Worm (Caenorhabditis elegans): ENCODE data around the gene F38B2.4.

Gene F38B2.4

ce11 chrX:11287617-11288016 is at the start of gene F38B2.4:
Gene F38B2.4, minus strand, starts transcription at chrX:11287717.
- TF ChIP-seq M03D4.4 (tag; optimal IDR thresholded peaks at IDR 0.05) = no peak
- no peak for TF ChIP-seq ceh-39 (tag; optimal IDR thresholded peaks at IDR 0.05)
- no peak for TF ChIP-seq sptf-1 (tag; optimal IDR thresholded peaks at IDR 0.05)
- TF ChIP-seq elt-1 (tag; optimal IDR thresholded peaks at IDR 0.05; ENCODE audit: borderline replicate concordance, insufficient read depth) = no peak
- no peak for TF ChIP-seq mep-1 (tag; optimal IDR thresholded peaks at IDR 0.05)
- no peak for TF ChIP-seq zip-8 (tag; optimal IDR thresholded peaks at IDR 0.05)

- TF ChIP-seq nhr-12 (tag; optimal IDR thresholded peaks at IDR 0.05) (no peak), mab-5 (tag; optimal IDR thresholded peaks at IDR 0.05) (no peak)
Measured at ce11 chrX:11337095-11337494, 49.6 kb upstream of the F38B2.4 start.

ce11 chrX:11329424-11329823 is 41.9 kb upstream of the F38B2.4 start, which contains the start of gene npr-9:
Gene npr-9, plus strand, starts transcription at chrX:11329724.
- TF ChIP-seq elt-3 (tag; optimal IDR thresholded peaks at IDR 0.05) = no peak
- no peak for TF ChIP-seq nhr-28 (tag; optimal IDR thresholded peaks at IDR 0.05)
- no peak for TF ChIP-seq ham-2 (GFP tag; optimal IDR thresholded peaks at IDR 0.05)
- no peak for TF ChIP-seq ces-1 (GFP tag; optimal IDR thresholded peaks at IDR 0.05)
- TF ChIP-seq ceh-39 (tag; optimal IDR thresholded peaks at IDR 0.05) = no peak
- TF ChIP-seq mab-5 (tag; optimal IDR thresholded peaks at IDR 0.05) = no peak
- no peak for TF ChIP-seq M03D4.4 (tag; optimal IDR thresholded peaks at IDR 0.05)
- TF ChIP-seq elt-1 (tag; optimal IDR thresholded peaks at IDR 0.05; ENCODE audit: borderline replicate concordance, insufficient read depth) = no peak
- TF ChIP-seq flh-1 (GFP tag; optimal IDR thresholded peaks at IDR 0.05) = no peak
- TF ChIP-seq lsy-2 (tag; optimal IDR thresholded peaks at IDR 0.05) = no peak
- TF ChIP-seq sptf-1 (tag; optimal IDR thresholded peaks at IDR 0.05) = no peak
- TF ChIP-seq zip-8 (tag; optimal IDR thresholded peaks at IDR 0.05) = no peak
- no peak for TF ChIP-seq hlh-1 (tag; optimal IDR thresholded peaks at IDR 0.05)
- TF ChIP-seq ceh-43 (GFP tag; optimal IDR thresholded peaks at IDR 0.05) = no peak
- no peak for TF ChIP-seq nhr-2 (tag; optimal IDR thresholded peaks at IDR 0.05)
- TF ChIP-seq tbx-8 (GFP tag; optimal IDR thresholded peaks at IDR 0.05) = no peak
- no peak for TF ChIP-seq mls-2 (tag; optimal IDR thresholded peaks at IDR 0.05)
- TF ChIP-seq nhr-12 (tag; optimal IDR thresholded peaks at IDR 0.05) = no peak

- TF ChIP-seq M03D4.4 (tag; optimal IDR thresholded peaks at IDR 0.05) = no peak
- peak; percentile 90 for TF ChIP-seq ces-1 (GFP tag; optimal IDR thresholded peaks at IDR 0.05)
- TF ChIP-seq lsy-2 (tag; optimal IDR thresholded peaks at IDR 0.05) = no peak
Measured at ce11 chrX:11328710-11329109, 41.2 kb upstream of the F38B2.4 start.

- TF ChIP-seq hlh-1 (tag; optimal IDR thresholded peaks at IDR 0.05) (no peak), elt-3 (tag; optimal IDR thresholded peaks at IDR 0.05) (no peak), ham-2 (GFP tag; optimal IDR thresholded peaks at IDR 0.05) (no peak), ceh-43 (GFP tag; optimal IDR thresholded peaks at IDR 0.05) (no peak), unc-120 (tag; optimal IDR thresholded peaks at IDR 0.05; ENCODE audit: poor library complexity, severe bottlenecking) (no peak), unc-62 (GFP tag; optimal IDR thresholded peaks at IDR 0.05) (no peak)
Measured at ce11 chrX:11326827-11327226, 39.3 kb upstream of the F38B2.4 start, which contains the start of gene ZK455.5. Gene ZK455.5, minus strand, starts transcription at chrX:11326927.

ce11 chrX:11324240-11324639 is 36.7 kb upstream of the F38B2.4 start, which contains the start of gene asm-2:
Gene asm-2, minus strand, starts transcription at chrX:11324251.
- TF ChIP-seq ztf-11 (tag; optimal IDR thresholded peaks at IDR 0.05) (no peak), elt-1 (tag; optimal IDR thresholded peaks at IDR 0.05; ENCODE audit: borderline replicate concordance, insufficient read depth) (no peak), nhr-2 (tag; optimal IDR thresholded peaks at IDR 0.05) (no peak), drap-1 (GFP tag; optimal IDR thresholded peaks at IDR 0.05) (no peak), unc-39 (tag; optimal IDR thresholded peaks at IDR 0.05) (no peak), nhr-28 (tag; optimal IDR thresholded peaks at IDR 0.05) (no peak), cnd-1 (tag; optimal IDR thresholded peaks at IDR 0.05) (no peak), sem-2 (GFP tag; optimal IDR thresholded peaks at IDR 0.05) (no peak)

ce11 chrX:11323225-11323624 is 35.7 kb upstream of the F38B2.4 start:
- TF ChIP-seq nhr-2 (tag; optimal IDR thresholded peaks at IDR 0.05) (no peak), unc-120 (tag; optimal IDR thresholded peaks at IDR 0.05; ENCODE audit: poor library complexity, severe bottlenecking) (no peak), nhr-12 (tag; optimal IDR thresholded peaks at IDR 0.05) (no peak), ceh-83 (GFP tag; optimal IDR thresholded peaks at IDR 0.05) (no peak), M03D4.4 (tag; optimal IDR thresholded peaks at IDR 0.05) (no peak), nhr-28 (tag; optimal IDR thresholded peaks at IDR 0.05) (no peak), cnd-1 (tag; optimal IDR thresholded peaks at IDR 0.05) (no peak), nhr-237 (tag; optimal IDR thresholded peaks at IDR 0.05) (no peak), lin-32 (GFP tag; optimal IDR thresholded peaks at IDR 0.05) (no peak), pha-4 (tag; optimal IDR thresholded peaks at IDR 0.05) (no peak)

All from whole organism, mixed stage, embryonic.